Fruit fly (Drosophila melanogaster): ENCODE data around the gene CG42375.

CG42375 gene

DNA sequence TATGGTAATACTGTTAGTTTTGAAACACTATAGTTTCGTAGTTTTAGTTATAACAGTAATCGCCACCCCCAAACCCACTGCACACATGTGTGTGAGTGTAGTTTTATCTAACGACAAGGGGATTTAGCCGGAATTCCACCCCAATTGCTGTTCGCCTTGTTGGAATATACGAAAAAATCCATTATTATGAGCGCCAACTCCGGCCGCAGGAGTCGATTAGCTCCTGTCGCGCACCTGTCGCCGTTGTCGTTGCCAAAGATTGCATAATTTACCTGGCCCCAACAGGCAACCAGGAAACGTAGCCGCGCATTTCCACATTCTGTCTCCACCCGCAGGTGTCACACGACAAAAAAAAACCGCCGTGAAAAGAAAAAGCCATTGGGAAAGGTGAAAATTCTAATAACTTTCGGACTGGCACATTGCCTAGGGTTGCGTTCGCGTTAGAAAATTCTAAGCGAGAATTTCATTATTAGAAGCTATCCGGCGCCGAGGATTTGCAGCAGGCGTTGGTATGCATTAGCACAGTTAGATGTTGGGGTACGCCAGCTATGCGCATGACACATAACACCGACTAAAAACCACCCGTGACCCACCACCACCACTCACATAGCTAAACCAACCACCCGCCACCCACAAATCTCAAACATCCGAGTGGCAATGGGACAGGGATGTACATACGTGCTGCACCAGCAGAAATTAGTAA is 23.9 kb downstream of the CG42375 start:
- TF ChIP-seq noc (tag; optimal IDR thresholded peaks at IDR 0.05) = no peak

DNA sequence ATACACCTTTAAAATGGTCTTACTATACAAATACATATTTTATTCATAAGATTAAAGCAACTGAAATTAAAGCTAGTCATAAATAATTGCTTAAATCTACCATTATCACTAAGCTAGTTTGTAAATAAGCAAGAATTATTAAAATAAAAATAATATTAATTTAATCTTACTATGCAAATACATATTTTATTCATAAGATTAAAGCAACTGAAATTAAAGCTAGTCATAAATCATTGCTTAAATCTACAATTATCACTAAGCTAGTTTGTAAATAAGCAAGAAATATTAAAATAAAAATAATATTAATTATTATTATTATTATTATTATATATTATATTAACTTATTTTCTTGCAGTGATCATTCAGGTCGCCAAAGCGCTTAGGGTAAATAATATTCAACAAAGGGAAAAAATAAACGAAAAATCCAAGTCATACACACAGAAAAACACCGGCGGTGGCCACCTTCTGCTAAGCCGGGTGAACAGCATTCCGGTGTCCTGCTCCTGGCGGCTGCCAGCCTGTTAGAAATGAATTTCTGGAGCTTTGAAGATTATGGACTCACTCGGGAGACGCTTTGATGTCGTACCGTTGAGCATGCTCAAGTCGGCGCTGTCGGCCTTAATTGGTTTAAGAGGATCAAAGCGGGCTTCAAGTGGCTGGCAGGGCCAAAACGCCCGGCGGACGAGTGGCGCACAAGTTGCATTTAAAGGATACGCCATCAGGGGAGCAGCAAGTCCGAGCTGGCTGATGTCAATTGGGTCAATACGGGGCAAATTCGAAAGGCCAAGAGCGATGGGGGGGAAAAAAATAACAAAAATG is 24.7 kb downstream of the CG42375 start:
- TF ChIP-seq noc (tag; optimal IDR thresholded peaks at IDR 0.05) = no peak

DNA sequence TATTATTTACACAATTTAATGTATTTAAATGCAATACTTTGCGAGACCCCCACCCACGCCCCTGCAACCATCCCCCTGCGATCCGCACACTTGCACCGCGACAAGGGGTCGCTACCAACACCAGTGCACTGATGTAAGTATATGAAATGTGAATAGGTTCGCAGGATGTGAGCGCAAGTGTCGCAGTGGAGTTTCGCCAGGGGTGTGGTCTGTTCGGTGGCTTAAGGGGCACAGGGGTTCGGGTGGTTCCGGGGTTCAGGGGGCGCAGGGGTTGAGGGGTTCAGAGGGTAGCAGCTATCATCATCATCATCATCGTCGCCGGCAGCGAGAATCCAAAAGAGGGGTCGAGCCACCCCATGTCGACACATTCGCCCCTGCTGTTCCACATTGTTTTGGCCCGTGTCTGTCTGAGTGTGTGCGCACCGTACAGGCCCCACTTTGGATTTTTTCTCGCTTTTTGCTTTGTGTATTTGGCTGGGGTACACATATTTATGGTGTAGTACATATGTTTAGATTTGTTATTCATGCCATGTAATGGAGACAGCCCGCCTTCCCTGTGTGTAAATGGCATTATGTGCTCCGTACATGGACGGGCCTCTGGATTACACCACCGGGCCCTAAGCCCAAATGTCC is 25.7 kb downstream of the CG42375 start:
- no peak for TF ChIP-seq noc (tag; optimal IDR thresholded peaks at IDR 0.05)

DNA sequence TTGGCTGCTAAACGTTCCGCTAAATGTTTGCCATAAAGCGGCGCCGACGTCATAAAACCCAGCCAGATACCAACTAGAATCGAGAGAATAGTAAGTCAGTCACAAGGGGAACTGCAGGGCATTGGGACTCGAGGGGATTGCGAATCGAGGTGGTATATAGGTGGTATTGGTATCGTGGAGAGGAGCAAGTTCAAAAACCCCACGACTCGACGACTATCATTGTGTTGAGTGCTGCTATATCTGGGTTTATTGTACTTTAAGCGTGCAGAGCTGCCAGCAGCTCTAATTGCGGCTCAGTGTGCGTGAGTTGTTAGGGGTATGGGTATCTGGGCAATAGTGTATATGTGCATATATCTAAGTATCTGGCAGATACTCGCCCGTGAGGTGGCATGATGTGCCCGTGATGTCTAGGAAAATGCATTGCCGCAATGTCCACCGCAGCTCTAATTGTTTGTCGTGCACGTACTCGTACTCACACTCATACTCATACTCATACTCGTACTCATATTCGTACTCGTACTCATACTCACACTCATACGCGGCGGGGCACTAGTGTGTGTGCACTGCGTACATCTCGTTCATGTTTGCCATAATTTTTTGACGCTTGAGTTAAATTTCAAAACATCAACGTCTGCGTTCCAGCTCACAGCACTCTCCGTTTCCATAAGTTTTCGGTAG is 26.7 kb downstream of the CG42375 start:
- no peak for TF ChIP-seq noc (tag; optimal IDR thresholded peaks at IDR 0.05)

DNA sequence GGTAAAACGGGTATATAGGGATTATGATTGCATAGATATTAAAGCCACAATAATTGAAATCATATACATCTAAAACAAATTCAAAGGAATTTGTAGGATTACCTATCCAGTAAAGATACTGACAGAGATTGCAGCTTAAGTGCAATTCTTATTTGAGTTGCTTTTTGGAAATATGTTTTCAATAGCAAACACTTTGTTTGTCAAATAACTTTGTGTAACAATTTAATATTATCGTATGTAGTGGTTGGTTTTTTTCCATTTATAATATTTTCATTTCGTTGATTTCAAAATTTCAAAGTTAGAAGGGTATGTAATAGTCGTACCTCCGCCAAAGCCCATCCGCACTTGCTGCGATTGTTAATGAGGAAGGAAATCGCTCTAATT is 27.3 kb downstream of the CG42375 start:
- TF ChIP-seq noc (tag; optimal IDR thresholded peaks at IDR 0.05) = no peak

DNA sequence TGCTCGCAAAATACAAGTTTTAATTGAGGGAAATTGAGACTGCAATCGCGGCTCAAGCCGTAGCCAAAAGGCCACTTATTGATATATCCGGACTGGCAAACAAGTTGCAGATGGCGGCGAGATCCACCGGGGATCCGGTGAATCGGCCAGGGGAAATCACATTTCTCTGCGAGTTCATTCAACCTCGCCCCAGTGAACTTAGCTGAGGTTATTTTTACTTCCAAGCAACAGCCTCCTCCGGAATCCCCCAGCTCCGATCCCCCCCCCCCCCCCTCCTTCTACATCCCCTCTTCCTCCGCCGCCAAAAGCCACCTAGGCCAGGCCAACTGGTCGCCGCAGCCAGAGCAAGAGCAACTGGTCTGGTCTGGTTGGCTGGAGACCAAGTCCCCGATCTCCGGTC is 27.9 kb downstream of the CG42375 start:
- no peak for TF ChIP-seq noc (tag; optimal IDR thresholded peaks at IDR 0.05)

DNA sequence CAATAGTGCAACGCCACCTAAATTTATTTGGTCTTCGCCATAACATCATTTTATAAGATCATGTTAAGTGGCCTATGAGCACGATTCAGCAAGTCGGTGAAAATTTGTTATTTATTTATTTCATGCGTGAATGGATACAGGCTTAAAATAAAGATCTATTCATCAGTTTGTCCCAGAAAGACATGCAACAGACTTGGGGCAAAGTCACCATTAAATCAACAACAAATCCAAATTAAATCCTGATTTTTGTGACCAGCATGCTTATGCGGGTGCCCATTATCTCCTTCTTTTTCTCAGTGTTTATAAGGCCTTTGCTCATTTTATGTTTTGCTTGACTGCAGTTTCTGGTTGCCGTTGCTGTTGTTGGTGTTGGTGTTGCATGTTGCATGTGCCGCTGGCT is 28.5 kb downstream of the CG42375 start:
- TF ChIP-seq noc (tag; optimal IDR thresholded peaks at IDR 0.05) = no peak

DNA sequence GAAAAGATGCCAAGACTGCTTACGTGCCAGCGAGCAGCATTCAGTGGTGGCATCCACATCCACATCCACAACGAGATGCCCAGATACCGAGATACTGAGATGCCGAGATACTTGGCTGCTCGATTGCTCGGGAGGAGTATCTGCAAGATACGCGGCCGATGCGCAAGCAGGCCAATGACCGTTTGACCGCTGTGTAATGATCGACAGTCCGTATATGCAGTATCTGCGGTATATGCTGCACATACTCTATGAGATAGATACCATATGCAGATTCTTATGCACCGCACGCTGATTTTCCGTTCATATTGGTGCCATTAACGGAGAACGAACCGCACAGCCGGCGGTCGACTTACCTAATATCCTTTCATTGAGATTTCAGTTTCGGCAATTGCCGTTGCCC is 29.8 kb downstream of the CG42375 start:
- TF ChIP-seq noc (tag; optimal IDR thresholded peaks at IDR 0.05) = no peak

DNA sequence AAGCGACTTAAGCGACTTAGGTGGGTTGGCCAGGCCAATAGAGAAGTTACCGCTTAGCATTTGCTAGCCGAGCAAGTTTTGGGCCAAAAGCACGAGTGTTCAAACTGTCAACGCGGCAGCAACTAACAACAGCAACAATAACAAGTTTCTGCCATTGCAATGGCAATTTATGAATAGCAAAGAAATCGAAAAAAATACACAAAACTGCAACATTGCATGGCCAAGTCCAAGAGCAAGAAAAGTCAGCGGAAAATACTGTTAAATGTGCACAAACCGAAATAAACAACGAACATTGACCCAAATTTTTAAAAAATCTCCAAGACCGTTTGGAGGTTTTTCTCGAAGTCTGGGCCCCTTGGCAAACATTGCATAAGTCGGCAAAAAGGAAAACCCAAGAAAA is 30.9 kb downstream of the CG42375 start:
- no peak for TF ChIP-seq noc (tag; optimal IDR thresholded peaks at IDR 0.05)

DNA sequence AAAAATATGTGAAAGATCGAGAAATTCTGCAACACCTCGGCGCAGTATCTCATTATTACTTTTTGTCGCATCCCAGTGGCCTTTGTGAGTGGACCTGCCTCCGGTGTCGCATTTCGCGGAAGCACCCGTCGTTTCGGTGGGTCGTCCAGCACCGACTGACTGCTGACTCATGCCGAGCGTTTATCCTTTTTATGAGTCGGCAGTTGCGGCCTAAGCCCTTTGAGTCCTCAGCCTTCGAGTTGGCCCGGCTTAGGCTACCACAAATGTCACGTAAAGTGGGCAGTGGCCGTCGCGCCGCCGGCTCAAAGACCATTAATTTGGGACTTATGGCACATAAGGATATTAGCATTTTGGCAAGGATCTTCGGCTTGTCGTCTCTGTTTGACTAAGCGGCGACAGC is 32.3 kb downstream of the CG42375 start:
- no peak for TF ChIP-seq noc (tag; optimal IDR thresholded peaks at IDR 0.05)

DNA sequence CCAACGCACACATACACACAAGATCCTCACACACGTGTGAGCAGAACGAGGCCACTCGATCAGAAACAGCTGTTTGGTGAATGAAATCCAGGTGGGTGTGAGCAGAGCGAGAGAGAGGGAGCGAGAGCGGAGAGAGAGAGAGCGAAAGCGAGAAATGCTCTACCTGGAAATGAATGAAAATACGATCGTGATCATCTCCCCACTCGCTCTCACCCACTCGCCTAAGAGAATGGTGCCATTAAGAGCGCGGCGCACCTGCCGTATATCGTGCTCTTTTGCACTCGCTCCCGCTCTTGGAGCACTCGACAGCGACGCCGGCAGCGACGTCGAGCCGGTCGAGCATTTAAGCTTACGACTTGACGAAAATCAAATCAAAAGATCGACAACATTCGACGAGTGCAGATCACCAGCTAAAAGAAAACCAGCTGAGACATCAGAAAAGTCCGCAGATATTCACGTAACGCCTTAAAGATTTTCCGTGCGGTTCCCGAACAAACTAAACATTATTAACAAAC is 33.4 kb downstream of the CG42375 start, which contains the start of the genes tal-1A, tal-2A, tal-3A and tal-AA:
Gene tal-1A (plus strand): TSS at position 374 of the 515 bp plus-strand sequence.
Gene tal-2A (plus strand): TSS at position 374 of the 515 bp plus-strand sequence.
Gene tal-3A (plus strand): TSS at position 374 of the 515 bp plus-strand sequence.
Gene tal-AA (plus strand): TSS at position 374 of the 515 bp plus-strand sequence.
- TF ChIP-seq noc (tag; optimal IDR thresholded peaks at IDR 0.05) = peak; percentile 27

DNA sequence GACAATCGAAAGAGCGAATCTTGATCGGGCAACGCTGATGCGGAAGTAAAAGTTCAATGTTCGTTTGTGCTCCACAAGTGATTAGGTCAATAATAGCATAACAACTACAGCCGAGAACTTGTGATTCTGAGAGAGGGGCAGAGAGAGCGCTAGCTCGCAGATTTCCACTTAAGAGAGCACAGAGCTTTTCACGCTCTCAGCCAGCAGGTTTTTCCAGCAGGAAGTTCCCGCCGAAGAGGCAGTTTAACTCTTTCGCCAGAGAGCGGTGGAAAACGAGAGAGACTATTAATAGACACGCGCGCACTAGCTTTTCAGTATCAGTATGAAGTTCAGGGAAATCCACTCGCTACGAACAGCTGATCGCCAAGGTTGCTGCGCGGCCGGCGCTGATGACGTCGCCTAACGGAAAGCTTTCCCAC is 35.6 kb downstream of the CG42375 start:
- no peak for TF ChIP-seq noc (tag; optimal IDR thresholded peaks at IDR 0.05)

DNA sequence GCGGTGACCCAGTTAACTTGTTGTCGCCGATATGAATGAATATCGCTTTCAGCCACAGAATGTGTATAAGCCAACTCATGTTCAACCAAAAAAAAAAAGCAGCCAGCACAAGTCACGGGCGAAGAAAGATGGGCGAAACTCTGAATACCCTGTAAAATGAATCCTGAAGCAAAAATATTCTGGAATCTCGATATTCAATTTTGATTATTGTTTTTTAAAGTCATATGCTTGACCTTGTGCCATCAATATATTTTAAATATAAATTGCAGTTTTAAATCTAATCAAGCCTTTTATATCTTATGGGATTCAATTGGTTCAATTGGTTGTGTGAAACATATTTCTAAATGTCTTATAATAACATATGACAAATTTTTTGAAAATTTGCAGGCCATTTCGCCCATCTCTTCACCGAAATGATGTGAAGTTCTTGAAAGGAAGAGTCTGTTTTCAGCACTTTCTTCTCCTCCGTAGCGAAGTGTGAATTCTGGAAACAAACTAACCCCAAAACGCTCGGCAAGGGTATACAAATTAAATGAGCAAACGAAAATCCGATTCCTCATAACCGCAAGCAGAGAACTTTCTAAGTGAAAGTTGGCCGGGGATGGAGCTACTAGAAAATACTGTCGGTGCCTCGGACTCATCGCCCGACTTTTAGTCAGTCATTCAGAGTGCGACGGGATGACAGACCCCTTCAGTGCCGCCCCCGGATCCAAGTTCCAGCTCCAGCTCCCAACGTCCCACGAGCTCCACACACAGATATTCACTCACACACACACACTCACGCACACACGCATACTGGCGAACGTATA is 36.3 kb downstream of the CG42375 start:
- no peak for TF ChIP-seq noc (tag; optimal IDR thresholded peaks at IDR 0.05)

DNA sequence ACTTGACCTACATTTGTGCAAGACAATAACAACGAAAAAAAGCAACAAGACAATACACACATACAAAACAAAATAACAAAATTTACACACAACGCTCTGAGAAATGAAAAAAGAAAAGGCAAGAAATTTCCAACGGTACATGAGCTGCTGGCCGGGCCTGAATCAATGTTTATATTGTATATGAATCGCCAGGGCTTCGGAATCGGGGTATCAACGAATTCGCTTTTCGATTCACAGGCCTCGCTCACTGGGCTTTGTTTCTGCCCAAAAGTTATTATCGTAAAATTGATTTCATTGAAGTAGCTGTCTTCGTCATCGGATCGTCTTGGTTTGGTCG is 36.9 kb downstream of the CG42375 start:
- no peak for TF ChIP-seq noc (tag; optimal IDR thresholded peaks at IDR 0.05)
